Fruit fly (Drosophila melanogaster) whole organism, embryonic: ENCODE measurements around the gene CG34454.
A peak's percentile ranks its signal among the peaks of the same experiment; 100 is the strongest.

Experiments
- Ada2b ChIP-seq: fragments of 200-800 bp; sonication (Bioruptor generic); IDR thresholded peaks from 2 replicates; pipeline ENCODE4 v1.3.6; 2022; ENCODE audit warnings: missing biosample characterization, missing genetic modification characterization
- Asciz ChIP-seq: fragments of 200-800 bp; sonication (Bioruptor generic); optimal IDR thresholded peaks from 2 replicates; lab custom pipeline; 2017; ENCODE audit warnings: missing biosample characterization, mild to moderate bottlenecking, missing genetic modification characterization, missing genetic modification reagents
- Atf3 ChIP-seq: fragments of 200-800 bp; sonication (Bioruptor generic); optimal IDR thresholded peaks from 3 replicates; lab custom pipeline; 2016; ENCODE audit warnings: missing biosample characterization, missing genetic modification characterization
- CG10321 ChIP-seq: fragments of 200-800 bp; sonication (Bioruptor generic); IDR thresholded peaks from 2 replicates; pipeline ENCODE4 v1.3.6; 2022; ENCODE audit warnings: missing biosample characterization, missing genetic modification characterization
- CG10431 ChIP-seq: fragments of 200-800 bp; sonication (Bioruptor generic); optimal IDR thresholded peaks from 3 replicates; lab custom pipeline; 2018; ENCODE audit warnings: missing biosample characterization, mild to moderate bottlenecking, missing genetic modification characterization
- CG11398 ChIP-seq: fragments of 200-800 bp; sonication (Bioruptor generic); optimal IDR thresholded peaks from 2 replicates; lab custom pipeline; 2016; ENCODE audit warnings: missing biosample characterization, missing genetic modification characterization
- CG12744 ChIP-seq: fragments of 200-800 bp; sonication (Bioruptor generic); optimal IDR thresholded peaks from 2 replicates; lab custom pipeline; 2016; ENCODE audit warnings: missing biosample characterization, missing genetic modification characterization
- CG12942 ChIP-seq: fragments of 200-800 bp; sonication (Bioruptor generic); optimal IDR thresholded peaks from 3 replicates; lab custom pipeline; 2016; ENCODE audit warnings: missing biosample characterization, missing genetic modification characterization
- CG13296 ChIP-seq: fragments of 200-800 bp; sonication (Bioruptor generic); optimal IDR thresholded peaks from 3 replicates; lab custom pipeline; 2018; ENCODE audit warnings: missing biosample characterization, mild to moderate bottlenecking, missing genetic modification characterization
- CG13775 ChIP-seq: fragments of 200-800 bp; sonication (Bioruptor generic); optimal IDR thresholded peaks from 3 replicates; lab custom pipeline; 2017; ENCODE audit warnings: missing biosample characterization, mild to moderate bottlenecking, missing genetic modification characterization
- CG16813 ChIP-seq: fragments of 200-800 bp; sonication (Bioruptor generic); IDR thresholded peaks from 3 replicates; pipeline ENCODE4 v1.3.6; 2022; ENCODE audit warnings: missing biosample characterization, missing genetic modification characterization; ENCODE audit not compliant: partially characterized antibody
- CG17328 ChIP-seq: fragments of 200-800 bp; sonication (Bioruptor generic); IDR thresholded peaks from 2 replicates; pipeline ENCODE4 v1.3.6; 2022; ENCODE audit warnings: missing biosample characterization, missing genetic modification characterization
- CG17385 ChIP-seq: fragments of 200-800 bp; sonication (Bioruptor generic); optimal IDR thresholded peaks from 3 replicates; lab custom pipeline; 2018; ENCODE audit warnings: missing biosample characterization, mild to moderate bottlenecking, missing genetic modification characterization
- CG17612 ChIP-seq: fragments of 200-800 bp; sonication (Bioruptor generic); IDR thresholded peaks from 2 replicates; pipeline ENCODE4 v1.3.6; 2022; ENCODE audit warnings: missing biosample characterization, missing genetic modification characterization
- CG17829 ChIP-seq: fragments of 200-800 bp; optimal IDR thresholded peaks from 2 replicates; lab custom pipeline; 2019; ENCODE audit warnings: missing biosample characterization, mild to moderate bottlenecking, missing genetic modification characterization, moderate library complexity
- CG1792 ChIP-seq: fragments of 200-800 bp; sonication (Bioruptor generic); optimal IDR thresholded peaks from 2 replicates; lab custom pipeline; 2016; ENCODE audit warnings: missing biosample characterization, missing genetic modification characterization
- CG2116 ChIP-seq: fragments of 200-800 bp; sonication (Bioruptor generic); optimal IDR thresholded peaks from 3 replicates; lab custom pipeline; 2018; ENCODE audit warnings: missing biosample characterization, mild to moderate bottlenecking, missing genetic modification characterization
- CG2120 ChIP-seq: fragments of 200-800 bp; sonication (Bioruptor generic); optimal IDR thresholded peaks from 3 replicates; lab custom pipeline; 2016; ENCODE audit warnings: missing biosample characterization, missing genetic modification characterization
- CG42726 ChIP-seq: fragments of 200-800 bp; sonication (Bioruptor generic); IDR thresholded peaks from 2 replicates; pipeline ENCODE4 v1.3.6; 2022; ENCODE audit warnings: missing biosample characterization, missing genetic modification characterization; ENCODE audit not compliant: partially characterized antibody
- CG4360 ChIP-seq: fragments of 200-800 bp; sonication (Bioruptor generic); IDR thresholded peaks from 2 replicates; pipeline ENCODE4 v1.3.6; 2022; ENCODE audit warnings: missing biosample characterization, missing genetic modification characterization
- CG5245 ChIP-seq: fragments of 200-800 bp; sonication (Bioruptor generic); optimal IDR thresholded peaks from 3 replicates; lab custom pipeline; 2016; ENCODE audit warnings: missing biosample characterization, missing genetic modification characterization
- CG6765 ChIP-seq: fragments of 200-800 bp; sonication (Bioruptor generic); optimal IDR thresholded peaks from 3 replicates; lab custom pipeline; 2017; ENCODE audit warnings: missing biosample characterization, mild to moderate bottlenecking, missing genetic modification characterization
- CG8924 ChIP-seq: fragments of 200-800 bp; optimal IDR thresholded peaks from 3 replicates; lab custom pipeline; 2019; ENCODE audit warnings: missing biosample characterization, mild to moderate bottlenecking, missing genetic modification characterization, moderate library complexity
- D19B ChIP-seq: fragments of 200-800 bp; sonication (Bioruptor generic); optimal IDR thresholded peaks from 2 replicates; lab custom pipeline; 2017; ENCODE audit warnings: missing biosample characterization, mild to moderate bottlenecking, missing genetic modification characterization
- ERR ChIP-seq: fragments of 200-800 bp; sonication (Bioruptor generic); optimal IDR thresholded peaks from 2 replicates; lab custom pipeline; 2016; ENCODE audit warnings: missing biosample characterization, missing genetic modification characterization
- Hsf ChIP-seq: fragments of 200-800 bp; sonication (Bioruptor generic); optimal IDR thresholded peaks from 3 replicates; lab custom pipeline; 2016; ENCODE audit warnings: missing biosample characterization, missing genetic modification characterization
- YL-1 ChIP-seq: fragments of 200-800 bp; sonication (Bioruptor generic); optimal IDR thresholded peaks from 3 replicates; lab custom pipeline; 2017; ENCODE audit warnings: missing biosample characterization, mild to moderate bottlenecking, missing genetic modification characterization
- amos ChIP-seq: fragments of 200-800 bp; sonication (Bioruptor generic); IDR thresholded peaks from 2 replicates; pipeline ENCODE4 v1.3.6; 2022; ENCODE audit warnings: missing biosample characterization, missing genetic modification characterization; ENCODE audit not compliant: partially characterized antibody
- bigmax ChIP-seq: fragments of 200-800 bp; sonication (Bioruptor generic); optimal IDR thresholded peaks from 2 replicates; lab custom pipeline; 2018; ENCODE audit warnings: missing biosample characterization, mild to moderate bottlenecking, missing genetic modification characterization
- bowl ChIP-seq: fragments of 200-800 bp; sonication (Bioruptor generic); IDR thresholded peaks from 2 replicates; pipeline ENCODE4 v1.3.6; 2022; ENCODE audit warnings: missing biosample characterization, missing genetic modification characterization
- cato ChIP-seq: fragments of 200-800 bp; sonication (Bioruptor generic); optimal IDR thresholded peaks from 2 replicates; lab custom pipeline; 2016; ENCODE audit warnings: missing biosample characterization, missing genetic modification characterization, borderline replicate concordance
- chif ChIP-seq, 2 experiments: fragments of 200-800 bp; sonication (Bioruptor generic); optimal IDR thresholded peaks; 3 replicates each; lab custom pipeline; 2016; ENCODE audit warnings: missing biosample characterization in 2 of 2, missing genetic modification characterization in 2 of 2
- ci ChIP-seq: fragments of 200-800 bp; sonication (Bioruptor generic); IDR thresholded peaks from 3 replicates; pipeline ENCODE4 v1.3.6; 2022; ENCODE audit warnings: missing biosample characterization, missing genetic modification characterization
- dan ChIP-seq: fragments of 200-800 bp; sonication (Bioruptor generic); IDR thresholded peaks from 2 replicates; pipeline ENCODE4 v1.3.6; 2022; ENCODE audit warnings: missing biosample characterization, missing genetic modification characterization
- dmrt11E ChIP-seq: fragments of 200-800 bp; sonication (Bioruptor generic); optimal IDR thresholded peaks from 3 replicates; lab custom pipeline; 2018; ENCODE audit warnings: missing biosample characterization, mild to moderate bottlenecking, missing genetic modification characterization, moderate library complexity
- ewg ChIP-seq: fragments of 200-800 bp; sonication (Bioruptor generic); optimal IDR thresholded peaks from 3 replicates; lab custom pipeline; 2017; ENCODE audit warnings: mild to moderate bottlenecking, missing biosample characterization, missing genetic modification reagents, missing genetic modification characterization
- fru ChIP-seq: fragments of >200 bp; optimal IDR thresholded peaks from 2 replicates; lab custom pipeline; 2017
- gfzf ChIP-seq: fragments of 200-800 bp; sonication (Bioruptor generic); optimal IDR thresholded peaks from 2 replicates; lab custom pipeline; 2016; ENCODE audit warnings: missing biosample characterization, mild to moderate bottlenecking, missing genetic modification characterization, moderate library complexity
- gsb-n ChIP-seq: fragments of 200-800 bp; sonication (Bioruptor generic); optimal IDR thresholded peaks from 3 replicates; lab custom pipeline; 2018; ENCODE audit warnings: missing biosample characterization, mild to moderate bottlenecking, missing genetic modification characterization
- ham ChIP-seq: fragments of 200-800 bp; sonication (Bioruptor generic); IDR thresholded peaks from 2 replicates; pipeline ENCODE4 v1.3.6; 2022; ENCODE audit warnings: missing biosample characterization, missing genetic modification characterization
- hb ChIP-seq: fragments of 200-800 bp; sonication (Bioruptor generic); IDR thresholded peaks from 3 replicates; pipeline ENCODE4 v1.3.6; 2022; ENCODE audit warnings: missing biosample characterization, missing genetic modification characterization; ENCODE audit not compliant: partially characterized antibody
- klu ChIP-seq: fragments of 200-800 bp; sonication (Bioruptor generic); IDR thresholded peaks from 2 replicates; pipeline ENCODE4 v1.3.6; 2022; ENCODE audit warnings: missing biosample characterization, missing genetic modification characterization
- maf-S ChIP-seq: fragments of 200-800 bp; sonication (Bioruptor generic); optimal IDR thresholded peaks from 2 replicates; lab custom pipeline; 2016; ENCODE audit warnings: missing biosample characterization, missing genetic modification characterization
- odd ChIP-seq: fragments of 200-800 bp; sonication (Bioruptor generic); optimal IDR thresholded peaks from 2 replicates; lab custom pipeline; 2017; ENCODE audit warnings: missing biosample characterization, mild to moderate bottlenecking, missing genetic modification characterization
- sug ChIP-seq: fragments of 200-800 bp; optimal IDR thresholded peaks from 2 replicates; lab custom pipeline; 2019; ENCODE audit warnings: missing biosample characterization, mild to moderate bottlenecking, missing genetic modification characterization, moderate library complexity
- trem ChIP-seq: fragments of 200-800 bp; optimal IDR thresholded peaks from 3 replicates; lab custom pipeline; 2019; ENCODE audit warnings: missing biosample characterization, mild to moderate bottlenecking, missing genetic modification characterization, moderate library complexity
- vfl ChIP-seq: fragments of 200-800 bp; sonication (Bioruptor generic); optimal IDR thresholded peaks from 2 replicates; lab custom pipeline; 2016; ENCODE audit warnings: missing biosample characterization, missing genetic modification characterization

The CG34454 gene

dm6 chr3L:264378-265151 is 32.4 kb upstream of the CG34454 start, which contains the start of the genes Tudor-SN and mRpL17 (continued):
- peak; percentile 39 for TF ChIP-seq CG17829
- TF ChIP-seq odd, result peak; percentile 28
- TF ChIP-seq CG13775 (GFP tag; lab: Kevin White, UChicago), result peak; percentile 68
- no peak for TF ChIP-seq bowl (GFP tag; lab: Robert Waterston, UW)
- TF ChIP-seq Hsf (GFP tag; lab: Kevin White, UChicago), result peak; percentile 16
- TF ChIP-seq dan (GFP tag; lab: Robert Waterston, UW), result no peak
- TF ChIP-seq gfzf (GFP tag; lab: Kevin White, UChicago), result no peak
- peak; percentile 98 for TF ChIP-seq trem (tag; lab: Kevin White, UChicago)
- TF ChIP-seq fru (lab: Kevin White, UChicago), result no peak
- peak; percentile 97 for TF ChIP-seq hb
- peak; percentile 59 for TF ChIP-seq CG2120

- TF ChIP-seq CG6765 (GFP tag; lab: Kevin White, UChicago), result no peak
- TF ChIP-seq sug, result no peak
- TF ChIP-seq amos (GFP tag; lab: Robert Waterston, UW), result peak; percentile 5; the same call in 1 of the 2 replicates
- no peak for TF ChIP-seq CG8924 (tag; lab: Kevin White, UChicago)
- TF ChIP-seq CG42726 (GFP tag; lab: Robert Waterston, UW), result no peak
- peak; percentile 39 for TF ChIP-seq YL-1 (GFP tag; lab: Kevin White, UChicago)
- no peak for TF ChIP-seq chif (GFP tag; optimal IDR thresholded peaks at IDR 0.05; lab: Kevin White, UChicago)
- TF ChIP-seq vfl (GFP tag; lab: Kevin White, UChicago), result no peak
- TF ChIP-seq CG16813 (GFP tag; lab: Robert Waterston, UW), result no peak
- peak; percentile 93 for TF ChIP-seq bigmax (GFP tag; lab: Kevin White, UChicago)
- no peak for TF ChIP-seq CG13296 (GFP tag; lab: Kevin White, UChicago)
- TF ChIP-seq CG12942 (GFP tag; lab: Kevin White, UChicago), result no peak
- peak; percentile 19 for TF ChIP-seq CG11398 (GFP tag; lab: Kevin White, UChicago)
- no peak for TF ChIP-seq CG4360 (GFP tag; lab: Robert Waterston, UW)
- TF ChIP-seq CG1792 (GFP tag; lab: Kevin White, UChicago), result no peak
- TF ChIP-seq CG12744 (GFP tag; lab: Kevin White, UChicago), result no peak
- TF ChIP-seq CG17385 (GFP tag; lab: Kevin White, UChicago), result no peak
- TF ChIP-seq Asciz (GFP tag; lab: Kevin White, UChicago), result no peak
- TF ChIP-seq cato (GFP tag; lab: Kevin White, UChicago), result no peak
- TF ChIP-seq klu (GFP tag; lab: Robert Waterston, UW), result no peak
- 0 out of 2 replicates have a peak, but pooled peaks have one; percentile 6 for TF ChIP-seq Ada2b (GFP tag; lab: Robert Waterston, UW)
- TF ChIP-seq ham (GFP tag; lab: Robert Waterston, UW), result no peak
- no peak for TF ChIP-seq gsb-n (tag; lab: Kevin White, UChicago)
- peak; percentile 93 for TF ChIP-seq CG10321 (GFP tag; lab: Robert Waterston, UW)
- TF ChIP-seq Atf3, result no peak
- peak; percentile 20 for TF ChIP-seq ewg (GFP tag; lab: Kevin White, UChicago)
- TF ChIP-seq CG10431 (GFP tag; lab: Kevin White, UChicago), result no peak
- TF ChIP-seq CG17612, result no peak
- no peak for TF ChIP-seq dmrt11E (tag; lab: Kevin White, UChicago)
- TF ChIP-seq ERR (GFP tag; lab: Kevin White, UChicago), result no peak
- peak; percentile 37 for TF ChIP-seq CG2116 (GFP tag; lab: Kevin White, UChicago)
- no peak for TF ChIP-seq CG5245 (GFP tag; lab: Kevin White, UChicago)
- TF ChIP-seq CG17328 (GFP tag; lab: Robert Waterston, UW), result no peak
- TF ChIP-seq ci (GFP tag; lab: Robert Waterston, UW), result peak; percentile 41; the same call in 2 of the 3 replicates
- no peak for TF ChIP-seq maf-S (GFP tag; lab: Kevin White, UChicago)
- no peak for TF ChIP-seq D19B
Observed at dm6 chr3L:263500-264377, 31.6 kb upstream of the CG34454 start.
